Worm (Caenorhabditis elegans) whole organism, L1 larva: ENCODE data around the gene str-88.
A peak's percentile ranks its signal among the peaks of the same experiment; 100 is the strongest.

ENCODE experiments used
- C04F5.9 ChIP-seq: sonication (generic microtip); optimal IDR thresholded peaks from 2 replicates; lab custom pipeline; 2016; ENCODE audit warnings: missing genetic modification characterization, missing compliant biosample characterization
- C16A3.4 ChIP-seq: fragments of 150-350 bp; optimal IDR thresholded peaks from 2 replicates; lab custom pipeline; 2014; ENCODE audit warnings: missing biosample characterization, missing genetic modification characterization
- F16B12.6 ChIP-seq: fragments of 150-350 bp; optimal IDR thresholded peaks from 2 replicates; lab custom pipeline; 2014; ENCODE audit warnings: missing biosample characterization, missing genetic modification characterization
- Y116A8C.19 ChIP-seq: sonication (generic microtip); optimal IDR thresholded peaks from 2 replicates; lab custom pipeline; 2016; ENCODE audit warnings: missing compliant biosample characterization, missing genetic modification characterization, borderline replicate concordance
- aly-2 ChIP-seq: fragments of 150-350 bp; optimal IDR thresholded peaks from 2 replicates; lab custom pipeline; 2014; ENCODE audit warnings: missing biosample characterization, missing genetic modification characterization
- ama-1 ChIP-seq: fragments of 150-350 bp; optimal IDR thresholded peaks from 2 replicates; lab custom pipeline; 2014
- ceh-63 ChIP-seq: fragments of 200-800 bp; sonication (Bioruptor generic); optimal IDR thresholded peaks from 2 replicates; lab custom pipeline; 2018; ENCODE audit warnings: mild to moderate bottlenecking, missing genetic modification characterization, missing compliant biosample characterization
- ceh-8 ChIP-seq: fragments of 200-800 bp; sonication (Bioruptor generic); optimal IDR thresholded peaks from 2 replicates; lab custom pipeline; 2018; ENCODE audit warnings: mild to moderate bottlenecking, missing genetic modification characterization, moderate library complexity, missing compliant biosample characterization
- ceh-82 ChIP-seq, 3 experiments: fragments of 150-350 bp in 1 of 3; sonication (generic microtip) in 2 of 3; optimal IDR thresholded peaks; 2 replicates each; lab custom pipeline; 2014 to 2017; ENCODE audit warnings: missing biosample characterization in 3 of 3, missing genetic modification characterization in 3 of 3
- ceh-90 ChIP-seq: sonication (generic microtip); optimal IDR thresholded peaks from 2 replicates; lab custom pipeline; 2016; ENCODE audit warnings: missing genetic modification characterization, missing compliant biosample characterization
- dpl-1 ChIP-seq, 3 experiments: fragments of 150-350 bp in 2 of 3; sonication (generic microtip) in 1 of 3; optimal IDR thresholded peaks; 2 replicates each; lab custom pipeline; 2014 to 2017; ENCODE audit warnings: missing biosample characterization in 3 of 3, missing genetic modification characterization in 3 of 3, missing genetic modification reagents in 3 of 3
- dsc-1 ChIP-seq: sonication (generic microtip); optimal IDR thresholded peaks from 2 replicates; lab custom pipeline; 2016; ENCODE audit warnings: mild to moderate bottlenecking, missing genetic modification characterization, missing compliant biosample characterization
- efl-1 ChIP-seq, 4 experiments: fragments of 150-350 bp; optimal IDR thresholded peaks in 3 of 4; peaks in 1 of 4; 1 replicate in 1 of 4; 2 replicates in 3 of 4; lab custom pipeline; 2014; ENCODE audit warnings: missing biosample characterization in 2 of 4, missing genetic modification characterization in 2 of 4, missing genetic modification reagents in 2 of 4
- efl-3 ChIP-seq: fragments of 200-800 bp; sonication (Bioruptor generic); optimal IDR thresholded peaks from 2 replicates; lab custom pipeline; 2018; ENCODE audit warnings: mild to moderate bottlenecking, missing genetic modification characterization, missing compliant biosample characterization
- elt-3 ChIP-seq, 6 experiments: fragments of 150-350 bp in 1 of 6; sonication (generic microtip); optimal IDR thresholded peaks; 2 replicates each; lab custom pipeline; 2017 to 2018; ENCODE audit warnings: missing biosample characterization in 6 of 6, missing genetic modification characterization in 6 of 6, inconsistent platforms in 1 of 6
- ets-5 ChIP-seq: fragments of 200-800 bp; sonication (Bioruptor generic); IDR thresholded peaks from 2 replicates; pipeline ENCODE4 v1.3.6; 2022; ENCODE audit warnings: missing genetic modification characterization, missing compliant biosample characterization
- fkh-10 ChIP-seq: sonication (generic microtip); optimal IDR thresholded peaks from 2 replicates; lab custom pipeline; 2017; ENCODE audit warnings: missing biosample characterization, missing genetic modification reagents, missing genetic modification characterization
- fkh-8 ChIP-seq: sonication (generic microtip); optimal IDR thresholded peaks from 2 replicates; lab custom pipeline; 2016; ENCODE audit warnings: mild to moderate bottlenecking, missing genetic modification characterization, missing compliant biosample characterization
- fos-1 ChIP-seq: fragments of 150-350 bp; optimal IDR thresholded peaks from 2 replicates; lab custom pipeline; 2014; ENCODE audit warnings: missing biosample characterization, missing genetic modification characterization
- grh-1 ChIP-seq: fragments of 200-800 bp; sonication (Bioruptor generic); IDR thresholded peaks from 2 replicates; pipeline ENCODE4 v1.3.6; 2022; ENCODE audit warnings: missing genetic modification reagents, missing genetic modification characterization, missing compliant biosample characterization
- hlh-17 ChIP-seq: fragments of 200-800 bp; sonication (Bioruptor generic); optimal IDR thresholded peaks from 2 replicates; lab custom pipeline; 2018; ENCODE audit warnings: missing genetic modification characterization, mild to moderate bottlenecking, missing compliant biosample characterization, moderate library complexity, borderline replicate concordance
- irx-1 ChIP-seq: sonication (generic microtip); optimal IDR thresholded peaks from 2 replicates; lab custom pipeline; 2016; ENCODE audit warnings: missing genetic modification characterization, missing compliant biosample characterization
- jun-1 ChIP-seq: fragments of 150-350 bp; optimal IDR thresholded peaks from 2 replicates; lab custom pipeline; 2014; ENCODE audit warnings: missing biosample characterization, missing genetic modification reagents, missing genetic modification characterization
- lin-13 ChIP-seq: fragments of 150-350 bp; optimal IDR thresholded peaks from 2 replicates; lab custom pipeline; 2014; ENCODE audit warnings: missing biosample characterization, missing genetic modification reagents, missing genetic modification characterization
- lin-14 ChIP-seq: fragments of 200-800 bp; sonication (Bioruptor generic); optimal IDR thresholded peaks from 2 replicates; lab custom pipeline; 2018; ENCODE audit warnings: mild to moderate bottlenecking, missing genetic modification characterization, moderate library complexity, missing compliant biosample characterization
- lin-35 ChIP-seq, 2 experiments: fragments of 150-350 bp; optimal IDR thresholded peaks; 2 replicates each; lab custom pipeline; 2014; ENCODE audit warnings: missing biosample characterization in 2 of 2, missing genetic modification characterization in 2 of 2, missing genetic modification reagents in 2 of 2
- lsy-2 ChIP-seq, 2 experiments: fragments of 150-350 bp; optimal IDR thresholded peaks; 2 replicates each; lab custom pipeline; 2014; ENCODE audit warnings: missing biosample characterization in 2 of 2, missing genetic modification characterization in 2 of 2
- mdl-1 ChIP-seq, 2 experiments: fragments of 150-350 bp; optimal IDR thresholded peaks; 2 replicates each; lab custom pipeline; 2014 to 2017; ENCODE audit warnings: missing biosample characterization in 2 of 2, missing genetic modification characterization in 2 of 2, inconsistent platforms in 1 of 2
- mef-2 ChIP-seq: fragments of 150-350 bp; optimal IDR thresholded peaks from 2 replicates; lab custom pipeline; 2014; ENCODE audit warnings: missing biosample characterization, missing genetic modification characterization
- nhr-47 ChIP-seq: sonication (generic microtip); optimal IDR thresholded peaks from 2 replicates; lab custom pipeline; 2016; ENCODE audit warnings: mild to moderate bottlenecking, missing genetic modification characterization, moderate library complexity, missing compliant biosample characterization
- nhr-77 ChIP-seq: fragments of 150-350 bp; optimal IDR thresholded peaks from 2 replicates; lab custom pipeline; 2014; ENCODE audit warnings: missing biosample characterization, missing genetic modification characterization
- nhr-84 ChIP-seq: sonication (generic microtip); optimal IDR thresholded peaks from 2 replicates; lab custom pipeline; 2017; ENCODE audit warnings: missing biosample characterization, missing genetic modification characterization
- nhr-90 ChIP-seq: sonication (generic microtip); optimal IDR thresholded peaks from 2 replicates; lab custom pipeline; 2016; ENCODE audit warnings: mild to moderate bottlenecking, missing genetic modification characterization, missing compliant biosample characterization; ENCODE audit not compliant: poor library complexity
- pqm-1 ChIP-seq: sonication (generic microtip); optimal IDR thresholded peaks from 3 replicates; lab custom pipeline; 2017; ENCODE audit warnings: missing biosample characterization, missing genetic modification characterization
- skn-1 ChIP-seq: fragments of 150-350 bp; optimal IDR thresholded peaks from 2 replicates; lab custom pipeline; 2014; ENCODE audit warnings: missing biosample characterization, missing genetic modification characterization
- sox-4 ChIP-seq: sonication (generic microtip); optimal IDR thresholded peaks from 2 replicates; lab custom pipeline; 2016; ENCODE audit warnings: missing genetic modification characterization, missing compliant biosample characterization
- sptf-1 ChIP-seq: fragments of 150-350 bp; optimal IDR thresholded peaks from 2 replicates; lab custom pipeline; 2014; ENCODE audit warnings: missing biosample characterization, missing genetic modification characterization
- sup-37 ChIP-seq: fragments of 200-800 bp; sonication (Bioruptor generic); optimal IDR thresholded peaks from 2 replicates; lab custom pipeline; 2018; ENCODE audit warnings: mild to moderate bottlenecking, missing genetic modification characterization, missing compliant biosample characterization
- tbx-2 ChIP-seq: sonication (generic microtip); optimal IDR thresholded peaks from 2 replicates; lab custom pipeline; 2016; ENCODE audit warnings: missing genetic modification characterization, missing compliant biosample characterization
- unc-30 ChIP-seq: sonication (generic microtip); optimal IDR thresholded peaks from 2 replicates; lab custom pipeline; 2017; ENCODE audit warnings: missing biosample characterization, missing genetic modification characterization
- unc-98 ChIP-seq: fragments of 200-800 bp; sonication (Bioruptor generic); IDR thresholded peaks from 2 replicates; pipeline ENCODE4 v1.3.6; 2022; ENCODE audit warnings: missing genetic modification characterization, missing compliant biosample characterization
- vab-15 ChIP-seq: sonication (generic microtip); optimal IDR thresholded peaks from 2 replicates; lab custom pipeline; 2017; ENCODE audit warnings: missing genotype, mild to moderate bottlenecking, missing genetic modification characterization, missing compliant biosample characterization
- zag-1 ChIP-seq: fragments of 150-350 bp; optimal IDR thresholded peaks from 2 replicates; lab custom pipeline; 2014; ENCODE audit warnings: missing biosample characterization, missing genetic modification characterization
- ztf-11 ChIP-seq, 2 experiments: sonication (generic microtip); optimal IDR thresholded peaks; 2 replicates each; lab custom pipeline; 2016 to 2017; ENCODE audit warnings: missing genetic modification characterization in 2 of 2, missing biosample characterization in 1 of 2, missing compliant biosample characterization in 1 of 2

The str-88 gene

DNA sequence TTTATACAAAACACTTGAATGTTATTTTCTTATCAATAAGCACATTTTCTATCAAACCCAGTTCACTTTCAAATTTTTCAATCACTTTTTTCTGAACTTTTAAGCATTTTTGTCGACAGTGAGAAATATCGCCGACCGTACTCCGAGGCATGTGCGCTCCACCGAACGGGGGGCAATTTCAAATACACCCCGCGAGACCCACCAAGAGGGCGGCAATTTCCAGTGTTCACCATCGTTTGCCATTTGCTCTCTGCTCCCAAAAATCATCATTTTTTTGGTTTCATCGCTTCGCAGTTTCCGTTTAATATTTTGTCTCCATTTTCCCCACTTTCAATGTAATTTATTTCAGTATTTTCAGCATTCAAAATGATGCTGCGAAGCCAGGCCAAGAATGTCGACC lies 11.7 kb upstream of the str-88 start, which contains the start of gene cyb-3:
cyb-3 (plus strand) TSS at position 350 of the 400 bp plus-strand sequence.
- TF ChIP-seq efl-1 (optimal IDR thresholded peaks at IDR 0.05; lab: Kevin White, UChicago) = no peak
- TF ChIP-seq efl-1 (GFP tag; optimal IDR thresholded peaks at IDR 0.05 in 1 of 2; lab: Kevin White, UChicago) = peak in 1 of 2 experiments; percentile 95
- TF ChIP-seq lin-35 (GFP tag; optimal IDR thresholded peaks at IDR 0.05; lab: Kevin White, UChicago) = peak in 1 of 2 experiments; percentile 7
- no peak for TF ChIP-seq skn-1 (tag; lab: Kevin White, UChicago)

DNA sequence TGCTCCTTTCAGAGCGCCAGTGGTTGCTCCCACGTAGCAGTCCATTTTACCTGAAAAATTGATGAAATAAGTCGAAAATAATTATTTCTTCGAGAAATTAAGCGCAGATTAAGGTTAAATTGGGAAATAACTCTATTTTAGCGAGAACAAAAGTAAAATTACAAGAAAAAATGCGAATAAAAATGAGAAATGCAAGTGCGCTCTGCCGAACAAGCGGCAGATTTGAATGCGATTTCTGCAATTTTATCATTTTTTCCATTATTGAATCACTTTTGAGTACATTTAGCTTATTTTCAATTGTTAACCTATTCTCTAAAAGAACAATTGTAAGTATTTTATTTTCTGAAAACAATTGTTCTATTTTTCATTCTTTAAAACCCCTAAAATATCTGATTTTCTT lies 11.3 kb upstream of the str-88 start, which contains the start of gene T06E6.1:
T06E6.1 (minus strand) TSS at position 56 of the 400 bp plus-strand sequence.
- no peak for TF ChIP-seq F16B12.6 (tag; lab: Kevin White, UChicago)
- TF ChIP-seq tbx-2 (tag; lab: Kevin White, UChicago) = no peak
- TF ChIP-seq dpl-1 (GFP tag; optimal IDR thresholded peaks at IDR 0.05; lab: Kevin White, UChicago) = peak; percentile 66 to 86 (median 77)
- peak in 1 of 2 experiments; percentile 7 for TF ChIP-seq lsy-2 (tag; optimal IDR thresholded peaks at IDR 0.05; lab: Kevin White, UChicago)
- TF ChIP-seq ceh-90 (tag; lab: Kevin White, UChicago) = no peak
- TF ChIP-seq hlh-17 (GFP tag; lab: Kevin White, UChicago) = no peak
- TF ChIP-seq lin-35 (GFP tag; optimal IDR thresholded peaks at IDR 0.05; lab: Kevin White, UChicago) = peak; percentile 68 to 90
- peak; percentile 39 to 78 for TF ChIP-seq efl-1 (optimal IDR thresholded peaks at IDR 0.05; lab: Kevin White, UChicago)
- TF ChIP-seq efl-1 (GFP tag; optimal IDR thresholded peaks at IDR 0.05 in 1 of 2; lab: Kevin White, UChicago) = peak; percentile 86 to 98
- no peak for TF ChIP-seq zag-1
- TF ChIP-seq, all 84 proteins: peak for 4

DNA sequence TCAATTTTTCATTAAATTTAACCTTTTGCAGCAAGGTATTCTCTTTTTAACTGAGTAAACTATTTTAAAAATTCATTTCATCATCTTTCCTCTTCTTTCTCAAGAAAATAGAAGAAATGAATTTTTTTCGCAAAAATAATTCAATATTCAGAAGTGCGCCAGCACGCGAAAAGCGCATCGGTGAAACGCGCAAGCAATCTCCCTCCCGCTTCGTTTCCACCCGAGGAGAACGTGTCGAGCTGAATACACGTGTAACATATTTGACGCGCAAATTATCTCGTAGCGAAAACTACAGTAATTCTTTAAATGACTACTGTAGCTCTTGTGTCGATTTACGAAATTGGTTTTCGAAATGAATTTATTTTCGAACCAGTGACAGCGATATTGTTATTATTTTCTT lies 8.4 kb upstream of the str-88 start:
- TF ChIP-seq jun-1 (tag; lab: Kevin White, UChicago) (no peak), sptf-1 (tag; lab: Kevin White, UChicago) (no peak), lin-13 (no peak), C04F5.9 (tag; lab: Kevin White, UChicago) (no peak), fkh-10 (GFP tag; lab: Kevin White, UChicago) (no peak), elt-3 (tag; optimal IDR thresholded peaks at IDR 0.05; lab: Kevin White, UChicago) (no peak), sup-37 (GFP tag; lab: Kevin White, UChicago) (no peak), Y116A8C.19 (no peak), tbx-2 (tag; lab: Kevin White, UChicago) (no peak), efl-3 (no peak), nhr-90 (tag; lab: Kevin White, UChicago) (no peak), vab-15 (tag; lab: Kevin White, UChicago) (no peak), mef-2 (no peak), C16A3.4 (tag; lab: Kevin White, UChicago) (no peak), dsc-1 (tag; lab: Kevin White, UChicago) (no peak), fos-1 (tag; lab: Kevin White, UChicago) (no peak), mdl-1 (tag; optimal IDR thresholded peaks at IDR 0.05; lab: Kevin White, UChicago) (no peak), F16B12.6 (tag; lab: Kevin White, UChicago) (no peak), fkh-8 (tag; lab: Kevin White, UChicago) (no peak), pqm-1 (tag; lab: Kevin White, UChicago) (no peak)

DNA sequence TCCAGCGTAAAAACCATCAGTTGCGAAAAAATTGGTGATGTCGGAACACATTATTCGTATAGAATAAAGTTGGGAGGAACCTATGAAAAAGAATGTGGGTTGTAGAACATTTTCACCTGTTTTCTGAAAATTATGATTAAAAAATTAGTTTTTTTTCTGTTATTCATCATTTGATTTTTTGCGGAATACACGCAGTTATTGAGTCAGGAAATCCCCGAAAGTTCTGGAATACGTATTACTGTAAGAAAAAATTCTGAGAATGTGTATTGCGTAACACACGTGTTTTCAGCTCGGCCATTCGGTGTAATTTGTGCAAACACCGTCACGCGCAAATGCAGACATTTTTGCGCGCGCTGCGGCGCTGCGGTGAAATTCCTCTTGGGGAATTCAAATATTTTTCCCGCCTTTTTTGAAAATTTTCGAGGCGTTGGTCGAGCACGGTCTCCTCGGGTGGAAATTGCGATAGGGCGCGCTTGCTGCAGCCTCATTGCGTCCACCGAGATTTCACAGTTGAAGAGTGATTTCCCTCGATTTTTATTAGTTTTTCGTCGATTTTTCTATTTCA lies 5.3 kb upstream of the str-88 start, which contains the start of gene srh-170:
srh-170 (minus strand) TSS at position 51 of the 565 bp plus-strand sequence.
- TF ChIP-seq nhr-77 (no peak), grh-1 (GFP tag; lab: Robert Waterston, UW) (peak; percentile 57), irx-1 (tag; lab: Kevin White, UChicago) (no peak), ceh-8 (no peak), nhr-84 (tag; lab: Kevin White, UChicago) (no peak), ets-5 (GFP tag; lab: Robert Waterston, UW) (no peak), elt-3 (tag; optimal IDR thresholded peaks at IDR 0.05; lab: Kevin White, UChicago) (no peak), ceh-82 (tag; optimal IDR thresholded peaks at IDR 0.05; lab: Kevin White, UChicago) (no peak), ama-1 (lab: Kevin White, UChicago) (no peak), efl-3 (no peak), jun-1 (tag; lab: Kevin White, UChicago) (no peak), ztf-11 (tag; optimal IDR thresholded peaks at IDR 0.05; lab: Kevin White, UChicago) (no peak), sox-4 (tag; lab: Kevin White, UChicago) (no peak), nhr-90 (tag; lab: Kevin White, UChicago) (no peak), aly-2 (tag; lab: Kevin White, UChicago) (no peak), lsy-2 (tag; optimal IDR thresholded peaks at IDR 0.05; lab: Kevin White, UChicago) (no peak), ceh-63 (GFP tag; lab: Kevin White, UChicago) (no peak), sup-37 (GFP tag; lab: Kevin White, UChicago) (no peak), nhr-47 (tag; lab: Kevin White, UChicago) (peak; percentile 8), zag-1 (no peak), lin-14 (GFP tag; lab: Kevin White, UChicago) (no peak), unc-30 (tag; lab: Kevin White, UChicago) (no peak), unc-98 (GFP tag; lab: Robert Waterston, UW) (no peak), Y116A8C.19 (no peak), F16B12.6 (tag; lab: Kevin White, UChicago) (peak; percentile 49)
